Fruit fly (Drosophila melanogaster) whole organism, adult: ENCODE results near the gene Spn31A.

Experiments
- CG11617 ChIP-seq: fragments of 200-800 bp; sonication (Bioruptor generic); optimal IDR thresholded peaks from 2 replicates; lab custom pipeline; 2017; ENCODE audit warnings: mild to moderate bottlenecking, missing biosample characterization, missing genetic modification reagents, missing genetic modification characterization
- CG12768 ChIP-seq: fragments of 200-800 bp; sonication (Bioruptor generic); optimal IDR thresholded peaks from 2 replicates; lab custom pipeline; 2017; ENCODE audit warnings: missing biosample characterization, missing genetic modification characterization, mild to moderate bottlenecking, moderate library complexity, missing genetic modification reagents
- CG14711 ChIP-seq: fragments of 200-800 bp; sonication (Bioruptor generic); optimal IDR thresholded peaks from 2 replicates; lab custom pipeline; 2018; ENCODE audit warnings: missing biosample characterization, mild to moderate bottlenecking, missing genetic modification characterization, moderate library complexity
- CG1620 ChIP-seq: fragments of 200-800 bp; sonication (Bioruptor generic); optimal IDR thresholded peaks from 2 replicates; lab custom pipeline; 2016; ENCODE audit warnings: missing biosample characterization, missing genetic modification characterization
- CG33017 ChIP-seq: fragments of 200-800 bp; sonication (Bioruptor generic); optimal IDR thresholded peaks from 2 replicates; lab custom pipeline; 2018; ENCODE audit warnings: missing biosample characterization, mild to moderate bottlenecking, missing genetic modification characterization, moderate library complexity
- CG5204 ChIP-seq: fragments of 200-800 bp; sonication (Bioruptor generic); optimal IDR thresholded peaks from 2 replicates; lab custom pipeline; 2016; ENCODE audit warnings: missing biosample characterization, missing genetic modification characterization
- CG7045 ChIP-seq: fragments of 200-800 bp; sonication (Bioruptor generic); optimal IDR thresholded peaks from 2 replicates; lab custom pipeline; 2017; ENCODE audit warnings: missing biosample characterization, mild to moderate bottlenecking, missing genetic modification characterization
- CG7101 ChIP-seq: fragments of 200-800 bp; sonication (Bioruptor generic); optimal IDR thresholded peaks from 2 replicates; lab custom pipeline; 2018; ENCODE audit warnings: missing biosample characterization, mild to moderate bottlenecking, missing genetic modification characterization, moderate library complexity
- Clk ChIP-seq: fragments of 200-800 bp; sonication (Bioruptor generic); optimal IDR thresholded peaks from 2 replicates; lab custom pipeline; 2017; ENCODE audit warnings: missing biosample characterization, missing genetic modification characterization
- Crg-1 ChIP-seq: fragments of 200-800 bp; sonication (Bioruptor generic); optimal IDR thresholded peaks from 2 replicates; lab custom pipeline; 2016; ENCODE audit warnings: missing biosample characterization, missing genetic modification characterization
- Hr96 ChIP-seq: fragments of 200-800 bp; sonication (Bioruptor generic); optimal IDR thresholded peaks from 2 replicates; lab custom pipeline; 2016; ENCODE audit warnings: missing biosample characterization, missing genetic modification characterization
- Mnt ChIP-seq: fragments of 200-800 bp; sonication (Bioruptor generic); optimal IDR thresholded peaks from 2 replicates; lab custom pipeline; 2016; ENCODE audit warnings: missing biosample characterization, mild to moderate bottlenecking, missing genetic modification characterization
- bab1 ChIP-seq: fragments of 200-800 bp; sonication (Bioruptor generic); optimal IDR thresholded peaks from 3 replicates; lab custom pipeline; 2019; ENCODE audit warnings: missing biosample characterization, mild to moderate bottlenecking, missing genetic modification characterization, moderate library complexity
- cic ChIP-seq: fragments of 200-800 bp; sonication (Bioruptor generic); optimal IDR thresholded peaks from 2 replicates; lab custom pipeline; 2017; ENCODE audit warnings: missing biosample characterization, mild to moderate bottlenecking, missing genetic modification characterization, moderate library complexity
- cnc ChIP-seq, 2 experiments: fragments of >200 bp; optimal IDR thresholded peaks; 2 replicates each; lab custom pipeline; 2017
- kay ChIP-seq: fragments of 200-800 bp; sonication (Bioruptor generic); peaks from one replicate; lab custom pipeline; 2016; ENCODE audit warnings: missing biosample characterization, missing genetic modification characterization, borderline replicate concordance
- ovo ChIP-seq: fragments of 200-800 bp; sonication (Bioruptor generic); optimal IDR thresholded peaks from 2 replicates; lab custom pipeline; 2016; ENCODE audit warnings: missing biosample characterization, missing genetic modification characterization
- pad ChIP-seq: fragments of 200-800 bp; sonication (Bioruptor generic); optimal IDR thresholded peaks from 3 replicates; lab custom pipeline; 2017; ENCODE audit warnings: missing biosample characterization, missing genetic modification characterization, mild to moderate bottlenecking, moderate library complexity, missing genetic modification reagents
- tj ChIP-seq: fragments of 200-800 bp; sonication (Bioruptor generic); optimal IDR thresholded peaks from 3 replicates; lab custom pipeline; 2017; ENCODE audit warnings: missing biosample characterization, mild to moderate bottlenecking, missing genetic modification characterization, moderate library complexity
- toe ChIP-seq: fragments of 200-800 bp; sonication (Bioruptor generic); optimal IDR thresholded peaks from 2 replicates; lab custom pipeline; 2016; ENCODE audit warnings: missing biosample characterization, missing genetic modification characterization

The Spn31A gene

dm6 chr2L:10060516-10060915 lies at the start of gene Spn31A:
TSS of gene Spn31A (plus strand) at chr2L:10060816.
- TF ChIP-seq CG11617 (GFP tag; lab: Kevin White, UChicago) (no peak), pad (GFP tag; lab: Kevin White, UChicago) (no peak), cic (GFP tag; lab: Kevin White, UChicago) (no peak), toe (no peak), bab1 (GFP tag; lab: Kevin White, UChicago) (no peak), CG7045 (GFP tag; lab: Kevin White, UChicago) (no peak), ovo (GFP tag; lab: Kevin White, UChicago) (no peak), tj (GFP tag; lab: Kevin White, UChicago) (no peak), Clk (no peak), cnc (optimal IDR thresholded peaks at IDR 0.05; lab: Kevin White, UChicago) (no peak)

dm6 chr2L:10017363-10017762 lies 43.3 kb upstream of the Spn31A start, which contains the start of gene CG13131:
TSS of gene CG13131 (minus strand) at chr2L:10017463.
- no peak for TF ChIP-seq CG12768 (GFP tag; lab: Kevin White, UChicago)
- no peak for TF ChIP-seq toe
- TF ChIP-seq CG5204 (GFP tag; lab: Kevin White, UChicago): no peak
- TF ChIP-seq kay (GFP tag; lab: Kevin White, UChicago): no peak
- no peak for TF ChIP-seq CG14711 (tag; lab: Kevin White, UChicago)
- no peak for TF ChIP-seq CG33017 (tag; lab: Kevin White, UChicago)
- no peak for TF ChIP-seq CG7045 (GFP tag; lab: Kevin White, UChicago)
- no peak for TF ChIP-seq cic (GFP tag; lab: Kevin White, UChicago)

- TF ChIP-seq pad (GFP tag; lab: Kevin White, UChicago) (no peak), CG11617 (GFP tag; lab: Kevin White, UChicago) (no peak), CG7045 (GFP tag; lab: Kevin White, UChicago) (no peak), cic (GFP tag; lab: Kevin White, UChicago) (no peak), CG33017 (tag; lab: Kevin White, UChicago) (no peak), cnc (optimal IDR thresholded peaks at IDR 0.05; lab: Kevin White, UChicago) (no peak), CG1620 (GFP tag; lab: Kevin White, UChicago) (no peak), bab1 (GFP tag; lab: Kevin White, UChicago) (no peak), CG7101 (tag; lab: Kevin White, UChicago) (no peak), Hr96 (GFP tag; lab: Kevin White, UChicago) (no peak), toe (no peak), CG12768 (GFP tag; lab: Kevin White, UChicago) (no peak)
These were observed 34.2 kb upstream of the Spn31A start, which contains the start of gene CG13127 for dm6 chr2L:10026376-10026775. TSS of gene CG13127 (plus strand) at chr2L:10026676.

- TF ChIP-seq kay (GFP tag; lab: Kevin White, UChicago) (no peak), CG33017 (tag; lab: Kevin White, UChicago) (no peak), bab1 (GFP tag; lab: Kevin White, UChicago) (no peak), Mnt (GFP tag; lab: Kevin White, UChicago) (no peak), ovo (GFP tag; lab: Kevin White, UChicago) (no peak), Crg-1 (no peak), toe (no peak), tj (GFP tag; lab: Kevin White, UChicago) (no peak), cic (GFP tag; lab: Kevin White, UChicago) (no peak), CG7045 (GFP tag; lab: Kevin White, UChicago) (no peak), CG12768 (GFP tag; lab: Kevin White, UChicago) (no peak), cnc (optimal IDR thresholded peaks at IDR 0.05; lab: Kevin White, UChicago) (no peak), CG11617 (GFP tag; lab: Kevin White, UChicago) (no peak), Hr96 (GFP tag; lab: Kevin White, UChicago) (no peak), CG7101 (tag; lab: Kevin White, UChicago) (no peak), CG1620 (GFP tag; lab: Kevin White, UChicago) (no peak), pad (GFP tag; lab: Kevin White, UChicago) (no peak), Clk (no peak), CG14711 (tag; lab: Kevin White, UChicago) (no peak)
These were observed 28.2 kb upstream of the Spn31A start, which contains the start of gene obst-B for dm6 chr2L:10032415-10032814. TSS of gene obst-B (plus strand) at chr2L:10032690.

dm6 chr2L:10033410-10033809 lies 27.2 kb upstream of the Spn31A start:
- no peak for TF ChIP-seq CG33017 (tag; lab: Kevin White, UChicago)

- TF ChIP-seq kay (GFP tag; lab: Kevin White, UChicago): no peak
- no peak for TF ChIP-seq CG5204 (GFP tag; lab: Kevin White, UChicago)
- no peak for TF ChIP-seq ovo (GFP tag; lab: Kevin White, UChicago)
- no peak for TF ChIP-seq CG33017 (tag; lab: Kevin White, UChicago)
- no peak for TF ChIP-seq CG1620 (GFP tag; lab: Kevin White, UChicago)
- no peak for TF ChIP-seq CG7101 (tag; lab: Kevin White, UChicago)
- TF ChIP-seq toe: no peak
- no peak for TF ChIP-seq cic (GFP tag; lab: Kevin White, UChicago)
- TF ChIP-seq Crg-1: no peak
- TF ChIP-seq CG7045 (GFP tag; lab: Kevin White, UChicago): no peak
- no peak for TF ChIP-seq CG14711 (tag; lab: Kevin White, UChicago)
- TF ChIP-seq Clk: no peak
These were observed 24.7 kb upstream of the Spn31A start for dm6 chr2L:10035786-10036364.
